Fruit fly (Drosophila melanogaster) whole organism, pupa: Measurements from ENCODE around the gene CG33666.
A peak's percentile ranks its signal among the peaks of the same experiment; 100 is the strongest.
"Not testable (repeated sequence)": the region's sequence is repeated elsewhere in the genome, so short reads cannot be mapped to it uniquely, and the experiment has no call there.

ENCODE experiments used
- CG12605 ChIP-seq: fragments of 200-800 bp; sonication (Bioruptor generic); IDR thresholded peaks from 2 replicates; pipeline ENCODE4 v1.3.6; 2022; ENCODE audit warnings: missing biosample characterization, missing genetic modification characterization
- CG13204 ChIP-seq: fragments of 200-800 bp; sonication (Bioruptor generic); optimal IDR thresholded peaks from 2 replicates; lab custom pipeline; 2018; ENCODE audit warnings: missing biosample characterization, mild to moderate bottlenecking, missing genetic modification characterization, moderate library complexity
- CG14655 ChIP-seq: fragments of 200-800 bp; sonication (Bioruptor generic); optimal IDR thresholded peaks from 3 replicates; lab custom pipeline; 2017; ENCODE audit warnings: mild to moderate bottlenecking, missing biosample characterization, missing genetic modification reagents, missing genetic modification characterization
- CG15710 ChIP-seq: fragments of 200-800 bp; sonication (Bioruptor generic); optimal IDR thresholded peaks from 2 replicates; lab custom pipeline; 2018; ENCODE audit warnings: missing biosample characterization, mild to moderate bottlenecking, missing genetic modification characterization, moderate library complexity
- CG17806 ChIP-seq: fragments of 200-800 bp; sonication (Bioruptor generic); optimal IDR thresholded peaks from 2 replicates; lab custom pipeline; 2018; ENCODE audit warnings: missing biosample characterization, mild to moderate bottlenecking, missing genetic modification characterization, moderate library complexity
- CG32121 ChIP-seq: fragments of 200-800 bp; sonication (Bioruptor generic); IDR thresholded peaks from 2 replicates; pipeline ENCODE4 v1.3.6; 2022; ENCODE audit warnings: missing biosample characterization, missing genetic modification characterization
- CG34367 ChIP-seq: fragments of 200-800 bp; sonication (Bioruptor generic); optimal IDR thresholded peaks from 2 replicates; lab custom pipeline; 2018; ENCODE audit warnings: missing biosample characterization, mild to moderate bottlenecking, missing genetic modification characterization
- CG4496 ChIP-seq: fragments of 200-800 bp; sonication (Bioruptor generic); IDR thresholded peaks from 3 replicates; pipeline ENCODE4 v1.3.6; 2022; ENCODE audit warnings: missing biosample characterization, missing genetic modification characterization
- CG8159 ChIP-seq: fragments of 200-800 bp; sonication (Bioruptor generic); optimal IDR thresholded peaks from 3 replicates; lab custom pipeline; 2018; ENCODE audit warnings: missing biosample characterization, mild to moderate bottlenecking, missing genetic modification characterization, moderate library complexity
- CG8301 ChIP-seq: fragments of 200-800 bp; sonication (Bioruptor generic); optimal IDR thresholded peaks from 2 replicates; lab custom pipeline; 2018; ENCODE audit warnings: missing biosample characterization, mild to moderate bottlenecking, missing genetic modification characterization
- CG9948 ChIP-seq: fragments of 200-800 bp; sonication (Bioruptor generic); optimal IDR thresholded peaks from 2 replicates; lab custom pipeline; 2018; ENCODE audit warnings: missing biosample characterization, mild to moderate bottlenecking, missing genetic modification characterization, moderate library complexity
- D1 ChIP-seq: fragments of 200-800 bp; sonication (Bioruptor generic); optimal IDR thresholded peaks from 2 replicates; lab custom pipeline; 2018; ENCODE audit warnings: missing biosample characterization, mild to moderate bottlenecking, missing genetic modification characterization, moderate library complexity
- EcR ChIP-seq: fragments of 200-800 bp; sonication (Bioruptor generic); optimal IDR thresholded peaks from 3 replicates; lab custom pipeline; 2019; ENCODE audit warnings: missing biosample characterization, missing genetic modification characterization, mild to moderate bottlenecking, moderate library complexity, missing genetic modification reagents
- Ets98B ChIP-seq: fragments of 200-800 bp; sonication (Bioruptor generic); IDR thresholded peaks from 2 replicates; pipeline ENCODE4 v1.3.6; 2022; ENCODE audit warnings: missing biosample characterization, missing genetic modification characterization
- Pif1A ChIP-seq: fragments of 200-800 bp; sonication (Bioruptor generic); optimal IDR thresholded peaks from 3 replicates; lab custom pipeline; 2016; ENCODE audit warnings: missing biosample characterization, missing genetic modification characterization
- Pif1B ChIP-seq: fragments of 200-800 bp; sonication (Bioruptor generic); optimal IDR thresholded peaks from 3 replicates; lab custom pipeline; 2016; ENCODE audit warnings: missing biosample characterization, missing genetic modification characterization
- Snoo ChIP-seq: fragments of 200-800 bp; sonication (Bioruptor generic); optimal IDR thresholded peaks from 3 replicates; lab custom pipeline; 2017; ENCODE audit warnings: missing biosample characterization, mild to moderate bottlenecking, missing genetic modification characterization, inconsistent platforms
- fd96Ca ChIP-seq: fragments of 200-800 bp; sonication (Bioruptor generic); IDR thresholded peaks from 3 replicates; pipeline ENCODE4 v1.3.6; 2022; ENCODE audit warnings: missing biosample characterization, missing genetic modification characterization
- rn ChIP-seq: fragments of 200-800 bp; sonication (Bioruptor generic); IDR thresholded peaks from 2 replicates; pipeline ENCODE4 v1.3.6; 2022; ENCODE audit warnings: missing biosample characterization, missing genetic modification characterization

Gene CG33666

dm6 chrX:6476867-6477266 lies at the start of gene CG33666:
Gene CG33666, minus strand, starts transcription at chrX:6476967.
- not testable (repeated sequence) for TF ChIP-seq CG4496; CG14655; CG8301 (tag; lab: Kevin White, UChicago)
- TF ChIP-seq, all 21 proteins: peak for 0; not testable (repeated sequence) for 21

- TF ChIP-seq Pif1B (GFP tag; lab: Kevin White, UChicago) (no peak), CG8301 (tag; lab: Kevin White, UChicago) (no peak), CG4496 (peak; percentile 16; the same call in 1 of the 3 replicates)
Measured at dm6 chrX:6524217-6524616, 47.5 kb upstream of the CG33666 start, which contains the start of the genes CG42340 and CG3918. Gene CG42340, minus strand, starts transcription at chrX:6524323. Gene CG3918, plus strand, starts transcription at chrX:6524464.

- no peak for TF ChIP-seq rn (GFP tag; lab: Robert Waterston, UW)
- no peak for TF ChIP-seq EcR
- no peak for TF ChIP-seq CG9948 (tag; lab: Kevin White, UChicago)
- no peak for TF ChIP-seq Pif1B (GFP tag; lab: Kevin White, UChicago)
- TF ChIP-seq CG8159 (tag; lab: Kevin White, UChicago) = no peak
- no peak for TF ChIP-seq CG17806 (tag; lab: Kevin White, UChicago)
- TF ChIP-seq CG12605 (GFP tag; lab: Robert Waterston, UW) = no peak
Measured at dm6 chrX:6513193-6513592, 36.4 kb upstream of the CG33666 start.

- TF ChIP-seq CG4496; CG14655; Ets98B (GFP tag; lab: Robert Waterston, UW): not testable (repeated sequence)
Measured at dm6 chrX:6478749-6479148, 2.0 kb upstream of the CG33666 start, which contains the start of gene CG33665. Gene CG33665, minus strand, starts transcription at chrX:6478849.

dm6 chrX:6472278-6472677 lies 4.5 kb downstream of the CG33666 start, which contains the start of gene CG33667:
Gene CG33667, minus strand, starts transcription at chrX:6472378.
- TF ChIP-seq CG4496; Snoo (tag; lab: Kevin White, UChicago); CG8159 (tag; lab: Kevin White, UChicago): not testable (repeated sequence)

dm6 chrX:6457888-6458287 lies 18.9 kb downstream of the CG33666 start:
- TF ChIP-seq EcR (no peak), CG17806 (tag; lab: Kevin White, UChicago) (no peak), CG14655 (no peak), Ets98B (GFP tag; lab: Robert Waterston, UW) (no peak), CG15710 (tag; lab: Kevin White, UChicago) (no peak), CG4496 (no peak), CG34367 (tag; lab: Kevin White, UChicago) (no peak), Pif1A (GFP tag; lab: Kevin White, UChicago) (no peak)

dm6 chrX:6439495-6439894 lies 37.3 kb downstream of the CG33666 start:
- no peak for TF ChIP-seq D1 (tag; lab: Kevin White, UChicago)
- no peak for TF ChIP-seq EcR
- TF ChIP-seq CG8159 (tag; lab: Kevin White, UChicago) = peak; percentile 34
- TF ChIP-seq fd96Ca (GFP tag; lab: Robert Waterston, UW) = peak; percentile 43; the same call in 1 of the 3 replicates
- TF ChIP-seq rn (GFP tag; lab: Robert Waterston, UW) = no peak
- no peak for TF ChIP-seq CG13204 (GFP tag; lab: Kevin White, UChicago)
- peak; percentile 32; the same call in 1 of the 2 replicates for TF ChIP-seq CG12605 (GFP tag; lab: Robert Waterston, UW)
- no peak for TF ChIP-seq Snoo (tag; lab: Kevin White, UChicago)
- no peak for TF ChIP-seq Pif1A (GFP tag; lab: Kevin White, UChicago)
- TF ChIP-seq Ets98B (GFP tag; lab: Robert Waterston, UW) = peak; percentile 48
- peak; percentile 25 for TF ChIP-seq CG15710 (tag; lab: Kevin White, UChicago)
- TF ChIP-seq CG32121 (GFP tag; lab: Robert Waterston, UW) = 0 out of 2 replicates have a peak, but pooled peaks have one; percentile 16
- TF ChIP-seq CG17806 (tag; lab: Kevin White, UChicago) = peak; percentile 30
- TF ChIP-seq CG4496 = peak; percentile 70
- no peak for TF ChIP-seq CG34367 (tag; lab: Kevin White, UChicago)
- TF ChIP-seq CG9948 (tag; lab: Kevin White, UChicago) = no peak
- TF ChIP-seq CG8301 (tag; lab: Kevin White, UChicago) = peak; percentile 9
- TF ChIP-seq CG14655 = peak; percentile 45
- TF ChIP-seq, all 21 proteins: peak for 10
